Fruit fly (Drosophila melanogaster) whole organism, embryonic: ENCODE data around the gene GILT3.

Source experiments
- Antp ChIP-seq: fragments of 200-800 bp; sonication (Bioruptor generic); optimal IDR thresholded peaks from 3 replicates; lab custom pipeline; 2016; ENCODE audit warnings: missing biosample characterization, missing genetic modification characterization
- BtbVII ChIP-seq: fragments of 200-800 bp; sonication (Bioruptor generic); optimal IDR thresholded peaks from 3 replicates; lab custom pipeline; 2017; ENCODE audit warnings: missing biosample characterization, mild to moderate bottlenecking, missing genetic modification characterization
- CG12104 ChIP-seq: fragments of 200-800 bp; sonication (Bioruptor generic); optimal IDR thresholded peaks from 3 replicates; lab custom pipeline; 2016; ENCODE audit warnings: missing biosample characterization, missing genetic modification characterization
- CG13296 ChIP-seq: fragments of 200-800 bp; sonication (Bioruptor generic); optimal IDR thresholded peaks from 3 replicates; lab custom pipeline; 2018; ENCODE audit warnings: missing biosample characterization, mild to moderate bottlenecking, missing genetic modification characterization
- CG16779 ChIP-seq: fragments of 200-800 bp; sonication (Bioruptor generic); IDR thresholded peaks from 2 replicates; pipeline ENCODE4 v1.3.6; 2022; ENCODE audit warnings: missing biosample characterization, missing genetic modification characterization
- CG17361 ChIP-seq: fragments of 200-800 bp; sonication (Bioruptor generic); IDR thresholded peaks from 3 replicates; pipeline ENCODE4 v1.3.6; 2022; ENCODE audit warnings: missing biosample characterization, missing genetic modification characterization
- CG17802 ChIP-seq: fragments of 200-800 bp; sonication (Bioruptor generic); optimal IDR thresholded peaks from 2 replicates; lab custom pipeline; 2018; ENCODE audit warnings: missing biosample characterization, mild to moderate bottlenecking, missing genetic modification characterization, moderate library complexity
- CG18764 ChIP-seq: fragments of 200-800 bp; sonication (Bioruptor generic); optimal IDR thresholded peaks from 3 replicates; lab custom pipeline; 2016; ENCODE audit warnings: missing biosample characterization, missing genetic modification characterization
- CG2116 ChIP-seq: fragments of 200-800 bp; sonication (Bioruptor generic); optimal IDR thresholded peaks from 3 replicates; lab custom pipeline; 2018; ENCODE audit warnings: missing biosample characterization, mild to moderate bottlenecking, missing genetic modification characterization
- CG2129 ChIP-seq: fragments of 200-800 bp; sonication (Bioruptor generic); IDR thresholded peaks from 2 replicates; pipeline ENCODE4 v1.3.6; 2022; ENCODE audit warnings: missing biosample characterization, missing genetic modification characterization; ENCODE audit not compliant: partially characterized antibody
- CG30431 ChIP-seq: fragments of 200-800 bp; sonication (Bioruptor generic); optimal IDR thresholded peaks from 2 replicates; lab custom pipeline; 2017; ENCODE audit warnings: missing biosample characterization, missing genetic modification characterization
- CG3838 ChIP-seq: fragments of 200-800 bp; sonication (Bioruptor generic); optimal IDR thresholded peaks from 3 replicates; lab custom pipeline; 2016; ENCODE audit warnings: missing biosample characterization, missing genetic modification characterization
- CG4404 ChIP-seq: fragments of 200-800 bp; sonication (Bioruptor generic); IDR thresholded peaks from 2 replicates; pipeline ENCODE4 v1.3.6; 2022; ENCODE audit warnings: missing biosample characterization, missing genetic modification characterization
- CG5180 ChIP-seq: fragments of 200-800 bp; sonication (Bioruptor generic); optimal IDR thresholded peaks from 3 replicates; lab custom pipeline; 2017; ENCODE audit warnings: missing biosample characterization, missing genetic modification characterization, mild to moderate bottlenecking, moderate library complexity, missing genetic modification reagents
- CG8359 ChIP-seq: fragments of 200-800 bp; sonication (Bioruptor generic); optimal IDR thresholded peaks from 2 replicates; lab custom pipeline; 2017; ENCODE audit warnings: missing biosample characterization, mild to moderate bottlenecking, missing genetic modification characterization, borderline replicate concordance
- CG8924 ChIP-seq: fragments of 200-800 bp; optimal IDR thresholded peaks from 3 replicates; lab custom pipeline; 2019; ENCODE audit warnings: missing biosample characterization, mild to moderate bottlenecking, missing genetic modification characterization, moderate library complexity
- CG9215 ChIP-seq: fragments of 200-800 bp; sonication (Bioruptor generic); IDR thresholded peaks from 2 replicates; pipeline ENCODE4 v1.3.6; 2022; ENCODE audit warnings: missing biosample characterization, missing genetic modification characterization
- CG9609 ChIP-seq: fragments of 200-800 bp; sonication (Bioruptor generic); optimal IDR thresholded peaks from 3 replicates; lab custom pipeline; 2016; ENCODE audit warnings: missing biosample characterization, missing genetic modification characterization
- Deaf1 ChIP-seq: fragments of 200-800 bp; optimal IDR thresholded peaks from 3 replicates; lab custom pipeline; 2019; ENCODE audit warnings: missing biosample characterization, mild to moderate bottlenecking, missing genetic modification characterization, moderate library complexity
- Ets97D ChIP-seq: fragments of 200-800 bp; sonication (Bioruptor generic); optimal IDR thresholded peaks from 3 replicates; lab custom pipeline; 2016; ENCODE audit warnings: missing biosample characterization, missing genetic modification characterization
- Fer1 ChIP-seq: fragments of 200-800 bp; sonication (Bioruptor generic); optimal IDR thresholded peaks from 2 replicates; lab custom pipeline; 2017; ENCODE audit warnings: missing biosample characterization, mild to moderate bottlenecking, missing genetic modification characterization
- Gsc ChIP-seq: fragments of 200-800 bp; sonication (Bioruptor generic); IDR thresholded peaks from 2 replicates; pipeline ENCODE4 v1.3.6; 2022; ENCODE audit warnings: missing biosample characterization, missing genetic modification characterization
- Hand ChIP-seq: fragments of 200-800 bp; sonication (Bioruptor generic); optimal IDR thresholded peaks from 2 replicates; lab custom pipeline; 2017; ENCODE audit warnings: mild to moderate bottlenecking, missing biosample characterization, missing genetic modification reagents, missing genetic modification characterization
- Jarid2 ChIP-seq: fragments of 200-800 bp; sonication (Bioruptor generic); optimal IDR thresholded peaks from 3 replicates; lab custom pipeline; 2017; ENCODE audit warnings: mild to moderate bottlenecking, missing biosample characterization, missing genetic modification reagents, missing genetic modification characterization
- Kr ChIP-seq: fragments of 200-800 bp; sonication (Bioruptor generic); optimal IDR thresholded peaks from 2 replicates; lab custom pipeline; 2017; ENCODE audit warnings: missing biosample characterization, mild to moderate bottlenecking, missing genetic modification characterization
- Lhr ChIP-seq: fragments of 200-800 bp; sonication (Bioruptor generic); optimal IDR thresholded peaks from 3 replicates; lab custom pipeline; 2017; ENCODE audit warnings: mild to moderate bottlenecking, missing biosample characterization, missing genetic modification reagents, missing genetic modification characterization
- Myb ChIP-seq: fragments of 200-800 bp; sonication (Bioruptor generic); optimal IDR thresholded peaks from 2 replicates; lab custom pipeline; 2016; ENCODE audit warnings: missing biosample characterization, missing genetic modification characterization
- NC2β ChIP-seq: fragments of 200-800 bp; sonication (Bioruptor generic); optimal IDR thresholded peaks from 2 replicates; lab custom pipeline; 2016; ENCODE audit warnings: missing biosample characterization, missing genetic modification characterization
- NK7.1 ChIP-seq: fragments of 200-800 bp; sonication (Bioruptor generic); optimal IDR thresholded peaks from 3 replicates; lab custom pipeline; 2016; ENCODE audit warnings: missing biosample characterization, missing genetic modification characterization
- Ptx1 ChIP-seq: fragments of 200-800 bp; sonication (Bioruptor generic); IDR thresholded peaks from 2 replicates; pipeline ENCODE4 v1.3.6; 2022; ENCODE audit warnings: missing biosample characterization, missing genetic modification characterization
- abd-A ChIP-seq: fragments of 200-800 bp; sonication (Bioruptor generic); optimal IDR thresholded peaks from 3 replicates; lab custom pipeline; 2019; ENCODE audit warnings: missing biosample characterization, mild to moderate bottlenecking, missing genetic modification characterization, moderate library complexity
- amos ChIP-seq: fragments of 200-800 bp; sonication (Bioruptor generic); IDR thresholded peaks from 2 replicates; pipeline ENCODE4 v1.3.6; 2022; ENCODE audit warnings: missing biosample characterization, missing genetic modification characterization; ENCODE audit not compliant: partially characterized antibody
- chinmo ChIP-seq: fragments of 200-800 bp; sonication (Bioruptor generic); IDR thresholded peaks from 4 replicates; pipeline ENCODE4 v1.3.6; 2022; ENCODE audit warnings: missing biosample characterization, missing genetic modification characterization; ENCODE audit not compliant: partially characterized antibody
- dimm ChIP-seq: fragments of 200-800 bp; sonication (Bioruptor generic); IDR thresholded peaks from 2 replicates; pipeline ENCODE4 v1.3.6; 2022; ENCODE audit warnings: missing biosample characterization, missing genetic modification characterization
- disco-r ChIP-seq: fragments of 200-800 bp; sonication (Bioruptor generic); optimal IDR thresholded peaks from 2 replicates; lab custom pipeline; 2016; ENCODE audit warnings: missing biosample characterization, missing genetic modification characterization
- en ChIP-seq: fragments of 200-800 bp; sonication (Bioruptor generic); optimal IDR thresholded peaks from 2 replicates; lab custom pipeline; 2016; ENCODE audit warnings: missing biosample characterization, missing genetic modification characterization
- gt ChIP-seq: fragments of 200-800 bp; sonication (Bioruptor generic); IDR thresholded peaks from 2 replicates; pipeline ENCODE4 v1.3.6; 2022; ENCODE audit warnings: missing biosample characterization, missing genetic modification characterization
- inv ChIP-seq: fragments of 200-800 bp; sonication (Bioruptor generic); IDR thresholded peaks from 2 replicates; pipeline ENCODE4 v1.3.6; 2022; ENCODE audit warnings: missing biosample characterization, missing genetic modification characterization; ENCODE audit not compliant: partially characterized antibody
- lbe ChIP-seq: fragments of 200-800 bp; sonication (Bioruptor generic); optimal IDR thresholded peaks from 2 replicates; lab custom pipeline; 2016; ENCODE audit warnings: missing biosample characterization, mild to moderate bottlenecking, missing genetic modification characterization
- lmd ChIP-seq: fragments of 200-800 bp; sonication (Bioruptor generic); IDR thresholded peaks from 2 replicates; pipeline ENCODE4 v1.3.6; 2022; ENCODE audit warnings: missing biosample characterization, missing genetic modification characterization
- onecut ChIP-seq: fragments of 200-800 bp; sonication (Bioruptor generic); IDR thresholded peaks from 2 replicates; pipeline ENCODE4 v1.3.6; 2022; ENCODE audit warnings: missing biosample characterization, missing genetic modification characterization
- pan ChIP-seq, 4 experiments: fragments of >200 bp in 3 of 4; fragments of 200-800 bp in 1 of 4; sonication (Bioruptor generic) in 1 of 4; optimal IDR thresholded peaks in 3 of 4; IDR thresholded peaks in 1 of 4; 2 replicates each; pipeline versions ENCODE4 v1.3.6 to Lab custom; 2017 to 2022; ENCODE audit warnings: missing biosample characterization in 2 of 4, missing genetic modification characterization in 2 of 4, mixed read lengths in 1 of 4
- sisA ChIP-seq: fragments of 200-800 bp; sonication (Bioruptor generic); IDR thresholded peaks from 2 replicates; pipeline ENCODE4 v1.3.6; 2022; ENCODE audit warnings: missing biosample characterization, missing genetic modification characterization
- tap ChIP-seq: fragments of 200-800 bp; optimal IDR thresholded peaks from 3 replicates; lab custom pipeline; 2019; ENCODE audit warnings: missing biosample characterization, mild to moderate bottlenecking, missing genetic modification characterization, moderate library complexity
- tx ChIP-seq: fragments of 200-800 bp; sonication (Bioruptor generic); optimal IDR thresholded peaks from 2 replicates; lab custom pipeline; 2016; ENCODE audit warnings: missing biosample characterization, missing genetic modification characterization
- vnd ChIP-seq: fragments of 200-800 bp; sonication (Bioruptor generic); IDR thresholded peaks from 3 replicates; pipeline ENCODE4 v1.3.6; 2022; ENCODE audit warnings: missing biosample characterization, missing genetic modification characterization; ENCODE audit not compliant: partially characterized antibody
- wek ChIP-seq: fragments of 200-800 bp; sonication (Bioruptor generic); optimal IDR thresholded peaks from 3 replicates; lab custom pipeline; 2018; ENCODE audit warnings: missing biosample characterization, mild to moderate bottlenecking, missing genetic modification characterization, moderate library complexity
- yki ChIP-seq: fragments of >200 bp; optimal IDR thresholded peaks from 3 replicates; lab custom pipeline; 2018

The GILT3 gene

DNA sequence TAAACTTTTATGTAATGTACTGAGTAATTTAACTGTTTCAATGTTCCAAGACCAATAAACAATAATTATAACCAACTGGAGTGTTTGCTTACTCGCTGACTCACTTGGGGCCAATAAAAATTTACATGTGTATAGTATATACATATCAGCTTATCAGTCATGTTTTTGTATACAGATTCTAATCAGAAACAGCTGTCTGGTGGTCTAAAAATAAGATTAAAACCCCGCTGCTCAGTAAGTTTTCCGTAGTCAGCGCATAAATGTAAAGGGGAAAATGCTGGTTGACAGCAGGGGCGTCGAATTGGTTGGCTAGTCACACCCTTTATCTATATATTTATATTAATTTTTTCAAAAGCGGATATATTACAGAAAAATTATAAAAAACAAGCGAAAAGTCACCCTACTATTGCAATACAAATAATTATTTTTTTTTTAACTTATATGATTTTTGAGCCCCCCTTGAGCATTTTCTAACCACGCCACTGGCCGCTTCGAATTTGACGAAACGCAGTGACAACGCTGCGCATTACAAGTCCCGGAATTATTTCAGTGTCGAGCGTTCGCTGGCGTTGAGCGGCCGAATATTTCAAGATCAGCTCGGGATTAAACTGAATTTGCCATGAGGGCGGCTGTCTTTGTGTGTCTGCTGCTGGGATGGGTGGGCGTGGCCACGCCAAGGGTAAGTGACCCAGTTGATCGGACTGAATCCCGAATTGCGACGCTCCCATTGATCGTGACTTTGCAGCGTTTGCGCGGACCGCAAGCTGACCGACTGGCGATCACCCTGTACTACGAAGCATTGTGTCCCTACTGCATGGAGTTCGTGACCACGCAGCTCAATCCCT lies 1.4 kb downstream of the GILT3 start, which contains the start of gene GILT2 (continued):
- peak; percentile 87 for TF ChIP-seq tap (tag; lab: Kevin White, UChicago)
- TF ChIP-seq vnd = no peak
- TF ChIP-seq sisA (GFP tag; lab: Robert Waterston, UW) = peak; percentile 90
- no peak for TF ChIP-seq wek (GFP tag; lab: Kevin White, UChicago)
- peak; percentile 83 for TF ChIP-seq CG9215 (GFP tag; lab: Robert Waterston, UW)
- peak; percentile 88 for TF ChIP-seq onecut
- TF ChIP-seq Kr (GFP tag; lab: Kevin White, UChicago) = no peak
- peak; percentile 85 for TF ChIP-seq CG30431 (GFP tag; lab: Kevin White, UChicago)
- TF ChIP-seq Fer1 (GFP tag; lab: Kevin White, UChicago) = peak; percentile 95
- peak; percentile 59 for TF ChIP-seq Lhr (GFP tag; lab: Kevin White, UChicago)
- TF ChIP-seq chinmo = 0 out of 4 replicates have a peak, but pooled peaks have one; percentile 39
- TF ChIP-seq Ets97D (GFP tag; lab: Kevin White, UChicago) = peak; percentile 48
- no peak for TF ChIP-seq abd-A (tag; lab: Kevin White, UChicago)
- TF ChIP-seq dimm (GFP tag; lab: Robert Waterston, UW) = peak; percentile 80
- TF ChIP-seq CG3838 (GFP tag; lab: Kevin White, UChicago) = peak; percentile 63
- no peak for TF ChIP-seq pan (optimal IDR thresholded peaks at IDR 0.05; lab: Kevin White, UChicago)
- TF ChIP-seq pan (GFP tag; optimal IDR thresholded peaks at IDR 0.05 in 1 of 2, IDR thresholded peaks at IDR 0.05 in 1 of 2) = peak in 1 of 2 experiments; percentile 94
- peak; percentile 71 for TF ChIP-seq Jarid2 (GFP tag; lab: Kevin White, UChicago)
- TF ChIP-seq en = no peak
- TF ChIP-seq BtbVII (GFP tag; lab: Kevin White, UChicago) = peak; percentile 90
- peak; percentile 9 for TF ChIP-seq NC2β
- peak; percentile 71 for TF ChIP-seq Deaf1 (tag; lab: Kevin White, UChicago)
- peak; percentile 76 for TF ChIP-seq CG4404 (GFP tag; lab: Robert Waterston, UW)
- peak; percentile 89 for TF ChIP-seq lbe (GFP tag; lab: Kevin White, UChicago)
- no peak for TF ChIP-seq yki (lab: Kevin White, UChicago)
- TF ChIP-seq CG8924 (tag; lab: Kevin White, UChicago) = peak; percentile 92
- peak; percentile 52 for TF ChIP-seq CG2116 (GFP tag; lab: Kevin White, UChicago)
- peak; percentile 94 for TF ChIP-seq CG13296 (GFP tag; lab: Kevin White, UChicago)
- TF ChIP-seq CG18764 (GFP tag; lab: Kevin White, UChicago) = peak; percentile 81
- TF ChIP-seq disco-r (GFP tag; lab: Kevin White, UChicago) = no peak
- TF ChIP-seq tx (GFP tag; lab: Kevin White, UChicago) = no peak
- peak; percentile 93 for TF ChIP-seq CG12104 (GFP tag; lab: Kevin White, UChicago)
- TF ChIP-seq lmd (GFP tag; lab: Robert Waterston, UW) = peak; percentile 95
- TF ChIP-seq CG2129 = no peak
- peak; percentile 76 for TF ChIP-seq gt (GFP tag; lab: Robert Waterston, UW)
- TF ChIP-seq Hand (GFP tag; lab: Kevin White, UChicago) = peak; percentile 88
- 0 out of 2 replicates have a peak, but pooled peaks have one; percentile 32 for TF ChIP-seq CG16779 (GFP tag; lab: Robert Waterston, UW)
- TF ChIP-seq Antp (GFP tag; lab: Kevin White, UChicago) = peak; percentile 25
- TF ChIP-seq Ptx1 (GFP tag; lab: Robert Waterston, UW) = peak; percentile 95
- TF ChIP-seq amos (GFP tag; lab: Robert Waterston, UW) = no peak
- TF ChIP-seq CG9609 (GFP tag; lab: Kevin White, UChicago) = peak; percentile 21
- TF ChIP-seq Myb (GFP tag; lab: Kevin White, UChicago) = no peak
- TF ChIP-seq Gsc (GFP tag; lab: Robert Waterston, UW) = peak; percentile 63
- peak; percentile 18 for TF ChIP-seq NK7.1 (GFP tag; lab: Kevin White, UChicago)
- TF ChIP-seq CG8359 (GFP tag; lab: Kevin White, UChicago) = peak; percentile 81
- TF ChIP-seq CG17802 (tag; lab: Kevin White, UChicago) = peak; percentile 49
- peak; percentile 96 for TF ChIP-seq CG17361 (GFP tag; lab: Robert Waterston, UW)
- peak; percentile 83 for TF ChIP-seq CG5180 (GFP tag; lab: Kevin White, UChicago)
- no peak for TF ChIP-seq inv (GFP tag; lab: Robert Waterston, UW)
